Fruit fly (Drosophila melanogaster) whole organism, embryonic: ENCODE measurements around the gene Ltn1.

Experiments used
- CG10209 ChIP-seq: fragments of 200-800 bp; sonication (Bioruptor generic); optimal IDR thresholded peaks from 3 replicates; lab custom pipeline; 2017; ENCODE audit warnings: missing biosample characterization, mild to moderate bottlenecking, missing genetic modification characterization, missing genetic modification reagents
- CG10274 ChIP-seq: fragments of 200-800 bp; sonication (Bioruptor generic); optimal IDR thresholded peaks from 3 replicates; lab custom pipeline; 2017; ENCODE audit warnings: missing biosample characterization, mild to moderate bottlenecking, missing genetic modification characterization
- CG10543 ChIP-seq: fragments of 200-800 bp; sonication (Bioruptor generic); optimal IDR thresholded peaks from 3 replicates; lab custom pipeline; 2017; ENCODE audit warnings: missing biosample characterization, mild to moderate bottlenecking, missing genetic modification characterization, moderate library complexity
- CG10654 ChIP-seq: fragments of 200-800 bp; sonication (Bioruptor generic); optimal IDR thresholded peaks from 2 replicates; lab custom pipeline; 2016; ENCODE audit warnings: missing biosample characterization, missing genetic modification characterization
- CG11504 ChIP-seq: fragments of 200-800 bp; sonication (Bioruptor generic); optimal IDR thresholded peaks from 3 replicates; lab custom pipeline; 2019; ENCODE audit warnings: missing biosample characterization, mild to moderate bottlenecking, missing genetic modification characterization, moderate library complexity
- CG12769 ChIP-seq: fragments of 200-800 bp; sonication (Bioruptor generic); optimal IDR thresholded peaks from 2 replicates; lab custom pipeline; 2019; ENCODE audit warnings: missing biosample characterization, mild to moderate bottlenecking, missing genetic modification characterization, moderate library complexity
- CG12942 ChIP-seq: fragments of 200-800 bp; sonication (Bioruptor generic); optimal IDR thresholded peaks from 3 replicates; lab custom pipeline; 2016; ENCODE audit warnings: missing biosample characterization, missing genetic modification characterization
- CG13123 ChIP-seq: fragments of 200-800 bp; sonication (Bioruptor generic); optimal IDR thresholded peaks from 2 replicates; lab custom pipeline; 2016; ENCODE audit warnings: missing biosample characterization, missing genetic modification characterization
- CG14014 ChIP-seq: fragments of 200-800 bp; sonication (Bioruptor generic); IDR thresholded peaks from 2 replicates; pipeline ENCODE4 v1.3.6; 2022; ENCODE audit warnings: missing biosample characterization, missing genetic modification characterization
- CG14667 ChIP-seq: fragments of 200-800 bp; sonication (Bioruptor generic); IDR thresholded peaks from 2 replicates; pipeline ENCODE4 v1.3.6; 2022; ENCODE audit warnings: missing biosample characterization, missing genetic modification characterization
- CG18476 ChIP-seq: fragments of 200-800 bp; sonication (Bioruptor generic); optimal IDR thresholded peaks from 2 replicates; lab custom pipeline; 2016; ENCODE audit warnings: missing biosample characterization, mild to moderate bottlenecking, missing genetic modification characterization
- CG30020 ChIP-seq: fragments of 200-800 bp; optimal IDR thresholded peaks from 2 replicates; lab custom pipeline; 2019; ENCODE audit warnings: missing biosample characterization, mild to moderate bottlenecking, missing genetic modification characterization, moderate library complexity
- CG3065 ChIP-seq: fragments of 200-800 bp; sonication (Bioruptor generic); optimal IDR thresholded peaks from 2 replicates; lab custom pipeline; 2016; ENCODE audit warnings: missing biosample characterization, missing genetic modification characterization
- CG4404 ChIP-seq: fragments of 200-800 bp; sonication (Bioruptor generic); IDR thresholded peaks from 2 replicates; pipeline ENCODE4 v1.3.6; 2022; ENCODE audit warnings: missing biosample characterization, missing genetic modification characterization
- CG5245 ChIP-seq: fragments of 200-800 bp; sonication (Bioruptor generic); optimal IDR thresholded peaks from 3 replicates; lab custom pipeline; 2016; ENCODE audit warnings: missing biosample characterization, missing genetic modification characterization
- CG5953 ChIP-seq: fragments of 200-800 bp; sonication (Bioruptor generic); IDR thresholded peaks from 2 replicates; pipeline ENCODE4 v1.3.6; 2022; ENCODE audit warnings: missing biosample characterization, missing genetic modification characterization
- CG6765 ChIP-seq: fragments of 200-800 bp; sonication (Bioruptor generic); optimal IDR thresholded peaks from 3 replicates; lab custom pipeline; 2017; ENCODE audit warnings: missing biosample characterization, mild to moderate bottlenecking, missing genetic modification characterization
- CG7786 ChIP-seq: fragments of 200-800 bp; sonication (Bioruptor generic); optimal IDR thresholded peaks from 2 replicates; lab custom pipeline; 2016; ENCODE audit warnings: missing biosample characterization, missing genetic modification characterization
- CG8359 ChIP-seq: fragments of 200-800 bp; sonication (Bioruptor generic); optimal IDR thresholded peaks from 2 replicates; lab custom pipeline; 2017; ENCODE audit warnings: missing biosample characterization, mild to moderate bottlenecking, missing genetic modification characterization, borderline replicate concordance
- Camta ChIP-seq: fragments of 200-800 bp; sonication (Bioruptor generic); optimal IDR thresholded peaks from 2 replicates; lab custom pipeline; 2016; ENCODE audit warnings: missing biosample characterization, missing genetic modification characterization
- Dbx ChIP-seq: fragments of 200-800 bp; sonication (Bioruptor generic); IDR thresholded peaks from 3 replicates; pipeline ENCODE4 v1.3.6; 2022; ENCODE audit warnings: missing biosample characterization, missing genetic modification characterization
- Eip74EF ChIP-seq, 2 experiments: fragments of 200-800 bp in 1 of 2; fragments of >200 bp in 1 of 2; sonication (Bioruptor generic) in 1 of 2; optimal IDR thresholded peaks; 2 replicates each; lab custom pipeline; 2017 to 2019; ENCODE audit warnings: missing biosample characterization in 2 of 2, missing genetic modification characterization in 2 of 2, mild to moderate bottlenecking in 1 of 2, moderate library complexity in 1 of 2
- Hr39 ChIP-seq: fragments of >200 bp; optimal IDR thresholded peaks from 2 replicates; lab custom pipeline; 2017
- MBD-R2 ChIP-seq: fragments of 200-800 bp; sonication (Bioruptor generic); IDR thresholded peaks from 2 replicates; pipeline ENCODE4 v1.3.6; 2022; ENCODE audit warnings: missing biosample characterization, missing genetic modification characterization
- Neu2 ChIP-seq: fragments of 200-800 bp; sonication (Bioruptor generic); optimal IDR thresholded peaks from 3 replicates; lab custom pipeline; 2016; ENCODE audit warnings: missing biosample characterization, missing genetic modification characterization, borderline replicate concordance
- Ravus ChIP-seq: fragments of 200-800 bp; sonication (Bioruptor generic); IDR thresholded peaks from 2 replicates; pipeline ENCODE4 v1.3.6; 2022; ENCODE audit warnings: missing biosample characterization, missing genetic modification characterization
- Side ChIP-seq: fragments of 200-800 bp; sonication (Bioruptor generic); optimal IDR thresholded peaks from 2 replicates; lab custom pipeline; 2016; ENCODE audit warnings: missing biosample characterization, missing genetic modification characterization
- Sox100B ChIP-seq: fragments of 200-800 bp; sonication (Bioruptor generic); optimal IDR thresholded peaks from 3 replicates; lab custom pipeline; 2018; ENCODE audit warnings: missing biosample characterization, mild to moderate bottlenecking, missing genetic modification characterization
- ab ChIP-seq: fragments of 200-800 bp; sonication (Bioruptor generic); optimal IDR thresholded peaks from 2 replicates; lab custom pipeline; 2016; ENCODE audit warnings: missing biosample characterization, missing genetic modification characterization
- bigmax ChIP-seq: fragments of 200-800 bp; sonication (Bioruptor generic); optimal IDR thresholded peaks from 2 replicates; lab custom pipeline; 2018; ENCODE audit warnings: missing biosample characterization, mild to moderate bottlenecking, missing genetic modification characterization
- bowl ChIP-seq: fragments of 200-800 bp; sonication (Bioruptor generic); IDR thresholded peaks from 2 replicates; pipeline ENCODE4 v1.3.6; 2022; ENCODE audit warnings: missing biosample characterization, missing genetic modification characterization
- br ChIP-seq: fragments of >200 bp; optimal IDR thresholded peaks from 2 replicates; lab custom pipeline; 2017
- btn ChIP-seq: fragments of 200-800 bp; sonication (Bioruptor generic); optimal IDR thresholded peaks from 2 replicates; lab custom pipeline; 2016; ENCODE audit warnings: missing biosample characterization, missing genetic modification characterization
- chinmo ChIP-seq: fragments of 200-800 bp; sonication (Bioruptor generic); IDR thresholded peaks from 4 replicates; pipeline ENCODE4 v1.3.6; 2022; ENCODE audit warnings: missing biosample characterization, missing genetic modification characterization; ENCODE audit not compliant: partially characterized antibody
- chm ChIP-seq: fragments of 200-800 bp; sonication (Bioruptor generic); IDR thresholded peaks from 2 replicates; pipeline ENCODE4 v1.3.6; 2022; ENCODE audit warnings: missing biosample characterization, missing genetic modification characterization
- crc ChIP-seq: fragments of 200-800 bp; sonication (Bioruptor generic); optimal IDR thresholded peaks from 2 replicates; lab custom pipeline; 2016; ENCODE audit warnings: missing biosample characterization, missing genetic modification characterization
- crp ChIP-seq, 2 experiments: fragments of 200-800 bp; sonication (Bioruptor generic); optimal IDR thresholded peaks; 2 replicates in 1 of 2; 3 replicates in 1 of 2; lab custom pipeline; 2017; ENCODE audit warnings: missing biosample characterization in 2 of 2, missing genetic modification characterization in 2 of 2, mild to moderate bottlenecking in 1 of 2, moderate library complexity in 1 of 2
- dm ChIP-seq: fragments of 200-800 bp; sonication (Bioruptor generic); optimal IDR thresholded peaks from 3 replicates; lab custom pipeline; 2016; ENCODE audit warnings: missing biosample characterization, missing genetic modification characterization
- fd64A ChIP-seq: fragments of 200-800 bp; sonication (Bioruptor generic); optimal IDR thresholded peaks from 3 replicates; lab custom pipeline; 2018; ENCODE audit warnings: missing biosample characterization, mild to moderate bottlenecking, missing genetic modification characterization
- gcm2 ChIP-seq: fragments of 200-800 bp; sonication (Bioruptor generic); optimal IDR thresholded peaks from 2 replicates; lab custom pipeline; 2016; ENCODE audit warnings: missing biosample characterization, missing genetic modification characterization
- gsb ChIP-seq: fragments of 200-800 bp; sonication (Bioruptor generic); IDR thresholded peaks from 2 replicates; pipeline ENCODE4 v1.3.6; 2022; ENCODE audit warnings: missing biosample characterization, missing genetic modification characterization
- gt ChIP-seq: fragments of 200-800 bp; sonication (Bioruptor generic); IDR thresholded peaks from 2 replicates; pipeline ENCODE4 v1.3.6; 2022; ENCODE audit warnings: missing biosample characterization, missing genetic modification characterization
- lmd ChIP-seq: fragments of 200-800 bp; sonication (Bioruptor generic); IDR thresholded peaks from 2 replicates; pipeline ENCODE4 v1.3.6; 2022; ENCODE audit warnings: missing biosample characterization, missing genetic modification characterization
- org-1 ChIP-seq: fragments of 200-800 bp; sonication (Bioruptor generic); optimal IDR thresholded peaks from 2 replicates; lab custom pipeline; 2017; ENCODE audit warnings: missing biosample characterization, missing genetic modification characterization
- pfk ChIP-seq: fragments of 200-800 bp; sonication (Bioruptor generic); optimal IDR thresholded peaks from 2 replicates; lab custom pipeline; 2018; ENCODE audit warnings: missing biosample characterization, mild to moderate bottlenecking, missing genetic modification characterization, moderate library complexity
- pzg ChIP-seq: fragments of 200-800 bp; sonication (Bioruptor generic); optimal IDR thresholded peaks from 3 replicates; lab custom pipeline; 2018; ENCODE audit warnings: missing biosample characterization, mild to moderate bottlenecking, missing genetic modification characterization, moderate library complexity
- sd ChIP-seq: fragments of 200-800 bp; sonication (Bioruptor generic); optimal IDR thresholded peaks from 3 replicates; lab custom pipeline; 2018; ENCODE audit warnings: missing biosample characterization, mild to moderate bottlenecking, missing genetic modification characterization, moderate library complexity
- shn ChIP-seq: fragments of 200-800 bp; sonication (Bioruptor generic); optimal IDR thresholded peaks from 3 replicates; lab custom pipeline; 2016; ENCODE audit warnings: missing biosample characterization, missing genetic modification characterization
- ttk ChIP-seq: fragments of 200-800 bp; sonication (Bioruptor generic); IDR thresholded peaks from 2 replicates; pipeline ENCODE4 v2.1.2; 2022; ENCODE audit warnings: missing biosample characterization, missing genetic modification characterization
- unc-4 ChIP-seq: fragments of 200-800 bp; sonication (Bioruptor generic); IDR thresholded peaks from 2 replicates; pipeline ENCODE4 v1.3.6; 2022; ENCODE audit warnings: missing biosample characterization, missing genetic modification characterization; ENCODE audit not compliant: partially characterized antibody
- usp ChIP-seq: fragments of >200 bp; optimal IDR thresholded peaks from 2 replicates; lab custom pipeline; 2017; ENCODE audit warnings: missing biosample characterization, missing genetic modification characterization
- vvl ChIP-seq: fragments of 200-800 bp; sonication (Bioruptor generic); IDR thresholded peaks from 2 replicates; pipeline ENCODE4 v1.3.6; 2022; ENCODE audit warnings: missing biosample characterization, missing genetic modification characterization
- zf30C ChIP-seq: fragments of 200-800 bp; sonication (Bioruptor generic); optimal IDR thresholded peaks from 3 replicates; lab custom pipeline; 2018; ENCODE audit warnings: missing biosample characterization, mild to moderate bottlenecking, missing genetic modification characterization

Gene Ltn1

dm6 chr3L:19497135-19497534 lies 55.0 kb downstream of the Ltn1 start:
- TF ChIP-seq CG14014 (GFP tag; lab: Robert Waterston, UW) (no peak), Ravus (no peak), CG5245 (GFP tag; lab: Kevin White, UChicago) (no peak), vvl (no peak), CG12942 (GFP tag; lab: Kevin White, UChicago) (no peak), ab (GFP tag; lab: Kevin White, UChicago) (no peak), CG5953 (GFP tag; lab: Robert Waterston, UW) (no peak), CG18476 (no peak), zf30C (no peak), btn (no peak), pfk (GFP tag; lab: Kevin White, UChicago) (no peak), org-1 (no peak), gsb (GFP tag; lab: Robert Waterston, UW) (no peak), CG7786 (GFP tag; lab: Kevin White, UChicago) (no peak), sd (tag; lab: Kevin White, UChicago) (peak; percentile 51), chinmo (GFP tag; lab: Robert Waterston, UW) (0 out of 4 replicates have a peak, but pooled peaks have one; percentile 49), unc-4 (GFP tag; lab: Robert Waterston, UW) (no peak), br (lab: Kevin White, UChicago) (no peak), gt (GFP tag; lab: Robert Waterston, UW) (no peak), usp (GFP tag; lab: Kevin White, UChicago) (no peak), Side (GFP tag; lab: Kevin White, UChicago) (no peak), MBD-R2 (no peak), CG8359 (GFP tag; lab: Kevin White, UChicago) (peak; percentile 96), Sox100B (GFP tag; lab: Kevin White, UChicago) (no peak), CG13123 (GFP tag; lab: Kevin White, UChicago) (no peak), crc (GFP tag; lab: Kevin White, UChicago) (no peak), CG10274 (GFP tag; lab: Kevin White, UChicago) (no peak)

DNA sequence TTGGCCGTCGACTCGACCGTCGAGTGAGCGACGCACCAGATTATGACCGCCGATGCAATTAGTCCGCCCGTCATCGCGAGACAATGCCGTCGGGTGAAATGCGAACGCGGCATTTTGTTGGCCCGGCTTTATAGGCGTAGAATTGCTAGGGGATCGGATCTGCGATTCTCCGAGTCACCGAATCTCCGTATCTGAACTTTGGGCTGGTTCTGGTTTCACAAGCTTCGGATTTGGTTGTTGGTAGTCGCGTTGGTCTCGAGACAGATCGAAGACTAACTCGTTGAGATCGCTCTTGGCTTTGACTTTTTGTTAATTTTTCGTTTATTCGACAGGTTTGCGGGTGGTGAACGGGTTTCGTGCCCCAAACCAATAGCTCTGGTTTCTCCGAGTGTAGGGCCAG lies 55.5 kb downstream of the Ltn1 start:
- TF ChIP-seq Camta (GFP tag; lab: Kevin White, UChicago) (no peak), bigmax (no peak), chm (GFP tag; lab: Robert Waterston, UW) (no peak), Dbx (GFP tag; lab: Robert Waterston, UW) (0 out of 3 replicates have a peak, but pooled peaks have one; percentile 16), bowl (GFP tag; lab: Robert Waterston, UW) (no peak), CG4404 (GFP tag; lab: Robert Waterston, UW) (no peak), shn (no peak), CG10654 (no peak), CG11504 (no peak), CG10543 (GFP tag; lab: Kevin White, UChicago) (peak; percentile 3), org-1 (no peak), CG30020 (no peak), crp (GFP tag; optimal IDR thresholded peaks at IDR 0.05; lab: Kevin White, UChicago) (no peak), pzg (GFP tag; lab: Kevin White, UChicago) (no peak), lmd (GFP tag; lab: Robert Waterston, UW) (peak; percentile 4; the same call in 1 of the 2 replicates), CG6765 (peak; percentile 33), CG10209 (no peak), Eip74EF (GFP tag; optimal IDR thresholded peaks at IDR 0.05; lab: Kevin White, UChicago) (no peak), dm (no peak), Neu2 (GFP tag; lab: Kevin White, UChicago) (no peak), CG12769 (tag; lab: Kevin White, UChicago) (peak; percentile 61), gcm2 (no peak), ttk (GFP tag; lab: Robert Waterston, UW) (0 out of 2 replicates have a peak, but pooled peaks have one; percentile 9), Hr39 (lab: Kevin White, UChicago) (no peak), CG14667 (no peak), fd64A (no peak), CG3065 (GFP tag; lab: Kevin White, UChicago) (no peak)
